Fruit fly (Drosophila melanogaster): ENCODE data around the gene Mtr4.

The Mtr4 gene

dm6 chr2L:15743578-15743977 lies 8.5 kb upstream of the Mtr4 start:
- no peak for TF ChIP-seq EcR (GFP tag; optimal IDR thresholded peaks at IDR 0.05)
- TF ChIP-seq CG8159 (tag; optimal IDR thresholded peaks at IDR 0.05) = peak; percentile 45
- peak; percentile 46 for TF ChIP-seq CG14655 (GFP tag; optimal IDR thresholded peaks at IDR 0.05)
- TF ChIP-seq fd96Ca (GFP tag; IDR thresholded peaks at IDR 0.05) = no peak
- peak; percentile 72 for TF ChIP-seq CG13204 (GFP tag; optimal IDR thresholded peaks at IDR 0.05)
- peak; percentile 94 for TF ChIP-seq Snoo (tag; optimal IDR thresholded peaks at IDR 0.05)
- TF ChIP-seq CG8301 (tag; optimal IDR thresholded peaks at IDR 0.05) = no peak
- TF ChIP-seq CG15710 (tag; optimal IDR thresholded peaks at IDR 0.05) = peak; percentile 95
- peak; percentile 49; the same call in 1 of the 3 replicates for TF ChIP-seq CG4496 (GFP tag; IDR thresholded peaks at IDR 0.05)
- peak; percentile 84 for TF ChIP-seq CG9948 (tag; optimal IDR thresholded peaks at IDR 0.05)
- TF ChIP-seq Pif1A (GFP tag; optimal IDR thresholded peaks at IDR 0.05) = peak; percentile 78
- no peak for TF ChIP-seq rn (GFP tag; IDR thresholded peaks at IDR 0.05)
- TF ChIP-seq CG32121 (GFP tag; IDR thresholded peaks at IDR 0.05) = no peak
- TF ChIP-seq CG12605 (GFP tag; IDR thresholded peaks at IDR 0.05) = no peak
- TF ChIP-seq Pif1B (GFP tag; optimal IDR thresholded peaks at IDR 0.05) = peak; percentile 25
- TF ChIP-seq CG34367 (tag; optimal IDR thresholded peaks at IDR 0.05) = peak; percentile 94
- TF ChIP-seq Ets98B (GFP tag; IDR thresholded peaks at IDR 0.05) = no peak

dm6 chr2L:15745036-15745854 lies 6.8 kb upstream of the Mtr4 start:
- no peak for TF ChIP-seq CG14655 (GFP tag; optimal IDR thresholded peaks at IDR 0.05)
- TF ChIP-seq EcR (GFP tag; optimal IDR thresholded peaks at IDR 0.05) = peak; percentile 88
- TF ChIP-seq CG4496 (GFP tag; IDR thresholded peaks at IDR 0.05) = 0 out of 3 replicates have a peak, but pooled peaks have one; percentile 18
- TF ChIP-seq CG13204 (GFP tag; optimal IDR thresholded peaks at IDR 0.05) = peak; percentile 4
- no peak for TF ChIP-seq CG15710 (tag; optimal IDR thresholded peaks at IDR 0.05)
- TF ChIP-seq CG8159 (tag; optimal IDR thresholded peaks at IDR 0.05) = peak; percentile 13

dm6 chr2L:15745989-15746388 lies 6.1 kb upstream of the Mtr4 start:
- TF ChIP-seq CG13204 (GFP tag; optimal IDR thresholded peaks at IDR 0.05) = no peak
- TF ChIP-seq Ets98B (GFP tag; IDR thresholded peaks at IDR 0.05) = no peak
- TF ChIP-seq CG14655 (GFP tag; optimal IDR thresholded peaks at IDR 0.05) = no peak
- TF ChIP-seq CG10348 (GFP tag; IDR thresholded peaks at IDR 0.05) = no peak
- no peak for TF ChIP-seq CG12605 (GFP tag; IDR thresholded peaks at IDR 0.05)
- no peak for TF ChIP-seq CG8159 (tag; optimal IDR thresholded peaks at IDR 0.05)
- TF ChIP-seq CG9948 (tag; optimal IDR thresholded peaks at IDR 0.05) = no peak
- TF ChIP-seq EcR (GFP tag; optimal IDR thresholded peaks at IDR 0.05) = no peak
- TF ChIP-seq CG34367 (tag; optimal IDR thresholded peaks at IDR 0.05) = no peak
- no peak for TF ChIP-seq CG17806 (tag; optimal IDR thresholded peaks at IDR 0.05)
- no peak for TF ChIP-seq Pif1A (GFP tag; optimal IDR thresholded peaks at IDR 0.05)
- no peak for TF ChIP-seq CG4496 (GFP tag; IDR thresholded peaks at IDR 0.05)
- TF ChIP-seq D1 (tag; optimal IDR thresholded peaks at IDR 0.05) = no peak
- TF ChIP-seq CG32121 (GFP tag; IDR thresholded peaks at IDR 0.05) = no peak
- TF ChIP-seq fd96Ca (GFP tag; IDR thresholded peaks at IDR 0.05) = no peak
- no peak for TF ChIP-seq rn (GFP tag; IDR thresholded peaks at IDR 0.05)
- no peak for TF ChIP-seq gl (tag; optimal IDR thresholded peaks at IDR 0.05)
- TF ChIP-seq Pif1B (GFP tag; optimal IDR thresholded peaks at IDR 0.05) = no peak
- TF ChIP-seq CG8301 (tag; optimal IDR thresholded peaks at IDR 0.05) = no peak
- TF ChIP-seq Snoo (tag; optimal IDR thresholded peaks at IDR 0.05) = no peak

- TF ChIP-seq CG9948 (tag; optimal IDR thresholded peaks at IDR 0.05) (peak; percentile 89), Snoo (tag; optimal IDR thresholded peaks at IDR 0.05) (peak; percentile 84), D1 (tag; optimal IDR thresholded peaks at IDR 0.05) (peak; percentile 86), CG34367 (tag; optimal IDR thresholded peaks at IDR 0.05) (peak; percentile 70), CG17806 (tag; optimal IDR thresholded peaks at IDR 0.05) (peak; percentile 78), rn (GFP tag; IDR thresholded peaks at IDR 0.05) (0 out of 2 replicates have a peak, but pooled peaks have one; percentile 37), Pif1A (GFP tag; optimal IDR thresholded peaks at IDR 0.05) (peak; percentile 59), CG13204 (GFP tag; optimal IDR thresholded peaks at IDR 0.05) (peak; percentile 35), CG32121 (GFP tag; IDR thresholded peaks at IDR 0.05) (peak; percentile 64), EcR (GFP tag; optimal IDR thresholded peaks at IDR 0.05) (no peak), CG15710 (tag; optimal IDR thresholded peaks at IDR 0.05) (peak; percentile 89), CG8159 (tag; optimal IDR thresholded peaks at IDR 0.05) (peak; percentile 93), gl (tag; optimal IDR thresholded peaks at IDR 0.05) (no peak), Pif1B (GFP tag; optimal IDR thresholded peaks at IDR 0.05) (peak; percentile 62), CG4496 (GFP tag; IDR thresholded peaks at IDR 0.05) (peak; percentile 70; the same call in 1 of the 3 replicates), CG10348 (GFP tag; IDR thresholded peaks at IDR 0.05) (no peak), Ets98B (GFP tag; IDR thresholded peaks at IDR 0.05) (no peak), CG8301 (tag; optimal IDR thresholded peaks at IDR 0.05) (peak; percentile 76), CG12605 (GFP tag; IDR thresholded peaks at IDR 0.05) (no peak)
Observed at dm6 chr2L:15746600-15747393, 5.3 kb upstream of the Mtr4 start.
